Worm (Caenorhabditis elegans): ENCODE measurements around the gene T19C3.5.

DNA sequence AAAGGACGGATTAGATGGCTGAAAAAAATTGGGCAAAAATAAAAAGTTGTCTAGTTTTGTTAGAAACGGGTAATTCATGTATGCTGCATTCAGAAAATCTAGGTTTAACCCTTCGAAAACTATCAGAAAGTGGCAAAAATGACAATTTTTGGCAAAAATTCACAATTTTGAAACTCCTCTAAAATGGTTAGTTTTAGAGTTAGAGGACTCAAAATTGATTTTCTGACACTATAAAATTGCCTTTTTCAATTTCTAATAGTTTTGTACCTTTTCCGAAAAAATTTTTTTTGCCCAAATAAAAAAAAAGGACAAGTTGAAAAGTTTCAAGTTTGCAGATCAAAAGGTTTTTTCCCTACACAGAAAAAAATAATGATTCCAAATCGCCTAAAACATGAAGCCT lies 51.2 kb downstream of the T19C3.5 start:
- no peak for TF ChIP-seq ztf-25 (GFP tag; IDR thresholded peaks at IDR 0.05)
- TF ChIP-seq ama-1 (optimal IDR thresholded peaks at IDR 0.05): no peak
- no peak for TF ChIP-seq ama-1 (GFP tag; optimal IDR thresholded peaks at IDR 0.05)

All from whole organism, young adult.